Worm (Caenorhabditis elegans) whole organism, L1 larva: ENCODE measurements around the gene F11D5.6.

ENCODE experiments used
- F16B12.6 ChIP-seq: fragments of 150-350 bp; optimal IDR thresholded peaks from 2 replicates; lab custom pipeline; 2014; ENCODE audit warnings: missing biosample characterization, missing genetic modification characterization
- ceh-8 ChIP-seq: fragments of 200-800 bp; sonication (Bioruptor generic); optimal IDR thresholded peaks from 2 replicates; lab custom pipeline; 2018; ENCODE audit warnings: mild to moderate bottlenecking, missing genetic modification characterization, moderate library complexity, missing compliant biosample characterization
- dpl-1 ChIP-seq, 3 experiments: fragments of 150-350 bp in 2 of 3; sonication (generic microtip) in 1 of 3; optimal IDR thresholded peaks; 2 replicates each; lab custom pipeline; 2014 to 2017; ENCODE audit warnings: missing biosample characterization in 3 of 3, missing genetic modification characterization in 3 of 3, missing genetic modification reagents in 3 of 3
- dsc-1 ChIP-seq: sonication (generic microtip); optimal IDR thresholded peaks from 2 replicates; lab custom pipeline; 2016; ENCODE audit warnings: mild to moderate bottlenecking, missing genetic modification characterization, missing compliant biosample characterization
- efl-1 ChIP-seq, 4 experiments: fragments of 150-350 bp; optimal IDR thresholded peaks in 3 of 4; peaks in 1 of 4; 1 replicate in 1 of 4; 2 replicates in 3 of 4; lab custom pipeline; 2014; ENCODE audit warnings: missing biosample characterization in 2 of 4, missing genetic modification characterization in 2 of 4, missing genetic modification reagents in 2 of 4
- egl-27 ChIP-seq, 2 experiments: fragments of 150-350 bp in 1 of 2; sonication (generic microtip); optimal IDR thresholded peaks; 3 replicates each; lab custom pipeline; 2017 to 2018; ENCODE audit warnings: missing biosample characterization in 2 of 2, missing genetic modification characterization in 2 of 2, missing genetic modification reagents in 2 of 2
- elt-2 ChIP-seq: sonication (generic microtip); optimal IDR thresholded peaks from 2 replicates; lab custom pipeline; 2016; ENCODE audit warnings: missing genetic modification characterization, mild to moderate bottlenecking, inconsistent platforms, missing compliant biosample characterization, missing genetic modification reagents
- elt-3 ChIP-seq, 6 experiments: fragments of 150-350 bp in 1 of 6; sonication (generic microtip); optimal IDR thresholded peaks; 2 replicates each; lab custom pipeline; 2017 to 2018; ENCODE audit warnings: missing biosample characterization in 6 of 6, missing genetic modification characterization in 6 of 6, inconsistent platforms in 1 of 6
- ets-5 ChIP-seq: fragments of 200-800 bp; sonication (Bioruptor generic); IDR thresholded peaks from 2 replicates; pipeline ENCODE4 v1.3.6; 2022; ENCODE audit warnings: missing genetic modification characterization, missing compliant biosample characterization
- fkh-10 ChIP-seq: sonication (generic microtip); optimal IDR thresholded peaks from 2 replicates; lab custom pipeline; 2017; ENCODE audit warnings: missing biosample characterization, missing genetic modification reagents, missing genetic modification characterization
- fkh-8 ChIP-seq: sonication (generic microtip); optimal IDR thresholded peaks from 2 replicates; lab custom pipeline; 2016; ENCODE audit warnings: mild to moderate bottlenecking, missing genetic modification characterization, missing compliant biosample characterization
- hpl-2 ChIP-seq: fragments of 150-350 bp; optimal IDR thresholded peaks from 2 replicates; lab custom pipeline; 2014; ENCODE audit warnings: missing biosample characterization, missing genetic modification reagents, missing genetic modification characterization
- isw-1 ChIP-seq: fragments of 200-800 bp; sonication (Bioruptor generic); IDR thresholded peaks from 2 replicates; pipeline ENCODE4 v1.3.6; 2022; ENCODE audit warnings: missing genetic modification characterization, missing compliant biosample characterization
- jun-1 ChIP-seq: fragments of 150-350 bp; optimal IDR thresholded peaks from 2 replicates; lab custom pipeline; 2014; ENCODE audit warnings: missing biosample characterization, missing genetic modification reagents, missing genetic modification characterization
- lsy-2 ChIP-seq, 2 experiments: fragments of 150-350 bp; optimal IDR thresholded peaks; 2 replicates each; lab custom pipeline; 2014; ENCODE audit warnings: missing biosample characterization in 2 of 2, missing genetic modification characterization in 2 of 2
- nhr-20 ChIP-seq: sonication (generic microtip); optimal IDR thresholded peaks from 2 replicates; lab custom pipeline; 2016; ENCODE audit warnings: mild to moderate bottlenecking, missing genetic modification characterization, missing compliant biosample characterization
- nhr-76 ChIP-seq: sonication (generic microtip); optimal IDR thresholded peaks from 2 replicates; lab custom pipeline; 2017; ENCODE audit warnings: missing biosample characterization, missing genetic modification characterization
- nhr-77 ChIP-seq: fragments of 150-350 bp; optimal IDR thresholded peaks from 2 replicates; lab custom pipeline; 2014; ENCODE audit warnings: missing biosample characterization, missing genetic modification characterization
- nhr-85 ChIP-seq: sonication (generic microtip); peaks from one replicate; lab custom pipeline; 2016; ENCODE audit warnings: missing genetic modification characterization, inconsistent platforms, missing compliant biosample characterization
- skn-1 ChIP-seq: fragments of 150-350 bp; optimal IDR thresholded peaks from 2 replicates; lab custom pipeline; 2014; ENCODE audit warnings: missing biosample characterization, missing genetic modification characterization
- snu-23 ChIP-seq: sonication (generic microtip); optimal IDR thresholded peaks from 2 replicates; lab custom pipeline; 2016; ENCODE audit warnings: missing genetic modification characterization, missing compliant biosample characterization
- tbx-2 ChIP-seq: sonication (generic microtip); optimal IDR thresholded peaks from 2 replicates; lab custom pipeline; 2016; ENCODE audit warnings: missing genetic modification characterization, missing compliant biosample characterization
- tlp-1 ChIP-seq: fragments of 150-350 bp; optimal IDR thresholded peaks from 2 replicates; lab custom pipeline; 2014; ENCODE audit warnings: missing biosample characterization, missing genetic modification characterization
- unc-130 ChIP-seq: fragments of 150-350 bp; optimal IDR thresholded peaks from 2 replicates; lab custom pipeline; 2017; ENCODE audit warnings: missing biosample characterization, missing genetic modification characterization, inconsistent platforms
- unc-62 ChIP-seq: fragments of 150-350 bp; optimal IDR thresholded peaks from 2 replicates; lab custom pipeline; 2014; ENCODE audit warnings: missing biosample characterization, missing genetic modification reagents, missing genetic modification characterization
- unc-86 ChIP-seq: sonication (generic microtip); optimal IDR thresholded peaks from 2 replicates; lab custom pipeline; 2016; ENCODE audit warnings: missing genetic modification characterization, missing compliant biosample characterization
- vab-15 ChIP-seq: sonication (generic microtip); optimal IDR thresholded peaks from 2 replicates; lab custom pipeline; 2017; ENCODE audit warnings: missing genotype, mild to moderate bottlenecking, missing genetic modification characterization, missing compliant biosample characterization
- zip-4 ChIP-seq: fragments of 200-800 bp; sonication (Bioruptor generic); optimal IDR thresholded peaks from 2 replicates; lab custom pipeline; 2018; ENCODE audit warnings: mild to moderate bottlenecking, missing genetic modification characterization, moderate library complexity, missing compliant biosample characterization

F11D5.6 gene

DNA sequence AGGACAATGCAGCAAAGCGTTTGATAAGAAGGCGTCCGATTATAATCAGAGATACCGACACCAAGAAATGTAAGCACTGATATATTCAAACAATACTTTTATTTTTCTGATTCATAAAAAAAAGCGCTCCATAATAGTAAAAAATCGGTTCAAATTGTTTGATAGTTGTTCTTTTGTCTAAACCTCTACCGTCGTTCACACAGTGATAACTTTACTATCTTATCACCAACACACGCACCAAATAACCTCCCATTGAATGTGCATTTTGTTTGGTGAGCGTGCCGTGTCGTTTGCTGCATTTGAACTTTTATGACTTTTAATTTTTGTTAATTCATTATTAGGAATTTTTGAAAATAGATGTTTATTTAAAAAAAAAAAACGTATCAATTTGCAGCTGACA is 8.0 kb upstream of the F11D5.6 start:
- TF ChIP-seq elt-2 (tag; lab: Kevin White, UChicago), result peak; percentile 65
- peak; percentile 8 for TF ChIP-seq jun-1 (tag; lab: Kevin White, UChicago)
- no peak for TF ChIP-seq skn-1
- TF ChIP-seq fkh-10 (GFP tag; lab: Kevin White, UChicago), result no peak
- TF ChIP-seq fkh-8 (tag; lab: Kevin White, UChicago), result no peak
- no peak for TF ChIP-seq ets-5 (GFP tag; lab: Robert Waterston, UW)
- no peak for TF ChIP-seq lsy-2 (tag; optimal IDR thresholded peaks at IDR 0.05; lab: Kevin White, UChicago)

ce11 chrX:3332824-3333223 is 6.7 kb upstream of the F11D5.6 start, which contains the start of gene F11D5.1:
Gene F11D5.1 (plus strand): TSS chrX:3333124.
- TF ChIP-seq isw-1 (GFP tag; lab: Robert Waterston, UW) (no peak), tbx-2 (no peak), unc-62 (no peak), dsc-1 (tag; lab: Kevin White, UChicago) (no peak), F16B12.6 (tag; lab: Kevin White, UChicago) (no peak)

DNA sequence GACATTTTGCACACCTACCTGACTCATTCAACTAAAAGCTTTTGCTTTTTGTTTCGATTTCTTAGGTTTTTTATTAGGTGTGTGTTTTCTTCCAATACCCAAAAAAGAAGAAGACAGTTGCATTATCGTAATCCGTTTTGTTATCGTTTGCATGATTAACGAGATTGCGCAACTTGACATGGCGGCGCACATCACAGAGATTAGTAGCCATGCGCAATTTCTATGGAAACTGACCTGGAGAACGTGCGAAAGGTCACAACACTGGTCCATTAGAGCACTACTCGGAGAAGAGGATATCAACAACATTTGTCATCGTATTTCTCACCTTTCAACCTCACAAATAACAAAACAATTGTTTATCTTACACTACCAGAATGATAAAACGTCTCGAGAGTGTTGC is 9.2 kb downstream of the F11D5.6 start:
- TF ChIP-seq elt-3 (tag; optimal IDR thresholded peaks at IDR 0.05; lab: Kevin White, UChicago) (no peak), efl-1 (optimal IDR thresholded peaks at IDR 0.05; lab: Kevin White, UChicago) (no peak), efl-1 (GFP tag; optimal IDR thresholded peaks at IDR 0.05 in 1 of 2; lab: Kevin White, UChicago) (peak in 1 of 2 experiments; percentile 49), nhr-85 (no peak), ceh-8 (no peak), zip-4 (GFP tag; lab: Kevin White, UChicago) (no peak), hpl-2 (GFP tag; lab: Kevin White, UChicago) (no peak), dpl-1 (GFP tag; optimal IDR thresholded peaks at IDR 0.05; lab: Kevin White, UChicago) (no peak), unc-86 (tag; lab: Kevin White, UChicago) (no peak)
- TF ChIP-seq, all 84 proteins: peak for 1

ce11 chrX:3315891-3316657 is 10.0 kb downstream of the F11D5.6 start:
- no peak for TF ChIP-seq efl-1 (optimal IDR thresholded peaks at IDR 0.05; lab: Kevin White, UChicago)
- TF ChIP-seq efl-1 (GFP tag; optimal IDR thresholded peaks at IDR 0.05 in 1 of 2; lab: Kevin White, UChicago), result peak in 1 of 2 experiments; percentile 7
- TF ChIP-seq isw-1 (GFP tag; lab: Robert Waterston, UW), result no peak

ce11 chrX:3315014-3315413 is 11.1 kb downstream of the F11D5.6 start, which contains the start of gene ddr-2:
Gene ddr-2 (plus strand): TSS chrX:3315314.
- no peak for TF ChIP-seq vab-15 (tag; lab: Kevin White, UChicago)
- TF ChIP-seq snu-23 (GFP tag; lab: Kevin White, UChicago), result no peak
- no peak for TF ChIP-seq egl-27 (tag; optimal IDR thresholded peaks at IDR 0.05; lab: Kevin White, UChicago)
- no peak for TF ChIP-seq unc-130 (tag; lab: Kevin White, UChicago)
- no peak for TF ChIP-seq nhr-20
- TF ChIP-seq tlp-1 (tag; lab: Kevin White, UChicago), result no peak
- no peak for TF ChIP-seq unc-62
- TF ChIP-seq, all 84 proteins: peak for 0

- TF ChIP-seq efl-1 (optimal IDR thresholded peaks at IDR 0.05; lab: Kevin White, UChicago), result no peak
- TF ChIP-seq efl-1 (GFP tag; optimal IDR thresholded peaks at IDR 0.05 in 1 of 2; lab: Kevin White, UChicago), result peak in 1 of 2 experiments; percentile 51
- no peak for TF ChIP-seq nhr-77 (tag; lab: Kevin White, UChicago)
- no peak for TF ChIP-seq nhr-76 (tag; lab: Kevin White, UChicago)
- TF ChIP-seq, all 84 proteins: peak for 1
Observed at ce11 chrX:3313939-3314338, 12.1 kb downstream of the F11D5.6 start.
